Worm (Caenorhabditis elegans) whole organism, young adult: ENCODE results near the gene sre-48.
"Not testable (repeated sequence)": the region's sequence is repeated elsewhere in the genome, so short reads cannot be mapped to it uniquely, and the experiment has no call there.

Experiments
- D2030.7 ChIP-seq: fragments of 200-800 bp; sonication (Bioruptor generic); IDR thresholded peaks from 2 replicates; pipeline ENCODE4 v1.3.6; 2022; ENCODE audit warnings: missing genetic modification reagents, missing genetic modification characterization, missing compliant biosample characterization
- F10E7.11 ChIP-seq: sonication (generic microtip); optimal IDR thresholded peaks from 2 replicates; lab custom pipeline; 2017; ENCODE audit warnings: mild to moderate bottlenecking, missing genetic modification characterization, moderate library complexity, missing compliant biosample characterization
- F33H1.4 ChIP-seq: fragments of 200-800 bp; sonication (Bioruptor generic); IDR thresholded peaks from 2 replicates; pipeline ENCODE4 v1.3.6; 2022; ENCODE audit warnings: missing genetic modification reagents, missing genetic modification characterization, missing compliant biosample characterization
- F37B4.10 ChIP-seq: fragments of 200-800 bp; sonication (Bioruptor generic); IDR thresholded peaks from 2 replicates; pipeline ENCODE4 v1.3.6; 2022; ENCODE audit warnings: missing genetic modification characterization, missing compliant biosample characterization
- F52B5.7 ChIP-seq: sonication (generic microtip); optimal IDR thresholded peaks from 2 replicates; lab custom pipeline; 2016; ENCODE audit warnings: mild to moderate bottlenecking, missing genetic modification characterization, missing compliant biosample characterization
- F57A8.1 ChIP-seq: fragments of 200-800 bp; sonication (Bioruptor generic); optimal IDR thresholded peaks from 2 replicates; lab custom pipeline; 2018; ENCODE audit warnings: mild to moderate bottlenecking, missing genetic modification characterization, moderate library complexity, missing compliant biosample characterization
- K11D2.4 ChIP-seq: fragments of 200-800 bp; sonication (Bioruptor generic); IDR thresholded peaks from 2 replicates; pipeline ENCODE4 v1.3.6; 2022; ENCODE audit warnings: missing genetic modification reagents, missing genetic modification characterization, missing compliant biosample characterization
- T07F8.4 ChIP-seq: sonication (generic microtip); optimal IDR thresholded peaks from 2 replicates; lab custom pipeline; 2016; ENCODE audit warnings: mild to moderate bottlenecking, missing genetic modification characterization, moderate library complexity, missing compliant biosample characterization
- Y79H2A.3 ChIP-seq: fragments of 200-800 bp; sonication (Bioruptor generic); conservative IDR thresholded peaks from 2 replicates; pipeline ENCODE4 v1.3.6; 2022; ENCODE audit warnings: missing genetic modification reagents, missing genetic modification characterization, missing compliant biosample characterization
- ZK185.1 ChIP-seq: sonication (generic microtip); optimal IDR thresholded peaks from 2 replicates; lab custom pipeline; 2016; ENCODE audit warnings: mild to moderate bottlenecking, missing genetic modification characterization, missing compliant biosample characterization; ENCODE audit not compliant: poor library complexity, severe bottlenecking
- attf-3 ChIP-seq: fragments of 200-800 bp; sonication (Bioruptor generic); conservative IDR thresholded peaks from 2 replicates; pipeline ENCODE4 v1.3.6; 2022; ENCODE audit warnings: missing genetic modification reagents, missing genetic modification characterization, missing compliant biosample characterization
- attf-5 ChIP-seq: fragments of 200-800 bp; sonication (Bioruptor generic); optimal IDR thresholded peaks from 2 replicates; lab custom pipeline; 2018; ENCODE audit warnings: mild to moderate bottlenecking, missing genetic modification characterization, missing compliant biosample characterization
- attf-6 ChIP-seq: fragments of 200-800 bp; sonication (Bioruptor generic); IDR thresholded peaks from 2 replicates; pipeline ENCODE4 v1.3.6; 2022; ENCODE audit warnings: missing genetic modification reagents, missing genetic modification characterization, missing compliant biosample characterization
- bed-2 ChIP-seq: fragments of 200-800 bp; sonication (Bioruptor generic); IDR thresholded peaks from 2 replicates; pipeline ENCODE4 v1.3.6; 2022; ENCODE audit warnings: missing genetic modification reagents, missing genetic modification characterization, missing compliant biosample characterization
- cebp-2 ChIP-seq: fragments of 200-800 bp; sonication (Bioruptor generic); IDR thresholded peaks from 2 replicates; pipeline ENCODE4 v1.3.6; 2022; ENCODE audit warnings: missing genetic modification characterization, missing compliant biosample characterization
- ceh-58 ChIP-seq: fragments of 200-800 bp; sonication (Bioruptor generic); IDR thresholded peaks from 2 replicates; pipeline ENCODE4 v1.3.6; 2022; ENCODE audit warnings: missing genetic modification characterization, missing compliant biosample characterization
- efl-1 ChIP-seq: fragments of 150-350 bp; optimal IDR thresholded peaks from 2 replicates; lab custom pipeline; 2014; ENCODE audit warnings: missing biosample characterization, missing genetic modification reagents, missing genetic modification characterization
- egl-18 ChIP-seq: fragments of 200-800 bp; sonication (Bioruptor generic); IDR thresholded peaks from 2 replicates; pipeline ENCODE4 v1.3.6; 2022; ENCODE audit warnings: missing genetic modification reagents, missing genetic modification characterization, missing compliant biosample characterization
- egl-44 ChIP-seq: fragments of 200-800 bp; sonication (Bioruptor generic); IDR thresholded peaks from 2 replicates; pipeline ENCODE4 v1.3.6; 2022; ENCODE audit warnings: missing genetic modification reagents, missing genetic modification characterization, missing compliant biosample characterization
- egrh-3 ChIP-seq: fragments of 200-800 bp; sonication (Bioruptor generic); IDR thresholded peaks from 2 replicates; pipeline ENCODE4 v1.3.6; 2022; ENCODE audit warnings: missing genetic modification reagents, missing genetic modification characterization, missing compliant biosample characterization
- ekl-4 ChIP-seq: fragments of 200-800 bp; sonication (Bioruptor generic); IDR thresholded peaks from 2 replicates; pipeline ENCODE4 v1.3.6; 2022; ENCODE audit warnings: missing genetic modification reagents, missing genetic modification characterization, missing compliant biosample characterization
- ets-4 ChIP-seq: fragments of 200-800 bp; sonication (Bioruptor generic); optimal IDR thresholded peaks from 2 replicates; lab custom pipeline; 2018; ENCODE audit warnings: mild to moderate bottlenecking, missing genetic modification characterization, missing compliant biosample characterization
- hrde-1 ChIP-seq: sonication (generic microtip); optimal IDR thresholded peaks from 2 replicates; lab custom pipeline; 2016; ENCODE audit warnings: missing genetic modification characterization, mild to moderate bottlenecking, missing compliant biosample characterization, moderate library complexity, missing genotype, missing genetic modification reagents, borderline replicate concordance
- hsf-1 ChIP-seq: fragments of 200-800 bp; sonication (Bioruptor generic); IDR thresholded peaks from 2 replicates; pipeline ENCODE4 v1.3.6; 2022; ENCODE audit warnings: missing genetic modification reagents, missing genetic modification characterization, missing compliant biosample characterization
- lag-1 ChIP-seq: fragments of 200-800 bp; sonication (Bioruptor generic); IDR thresholded peaks from 2 replicates; pipeline ENCODE4 v1.3.6; 2022; ENCODE audit warnings: missing genetic modification reagents, missing genetic modification characterization, missing compliant biosample characterization
- let-526 ChIP-seq: fragments of 200-800 bp; sonication (Bioruptor generic); IDR thresholded peaks from 2 replicates; pipeline ENCODE4 v1.3.6; 2022; ENCODE audit warnings: missing genetic modification reagents, missing genetic modification characterization, missing compliant biosample characterization
- lin-26 ChIP-seq: fragments of 200-800 bp; sonication (Bioruptor generic); IDR thresholded peaks from 2 replicates; pipeline ENCODE4 v1.3.6; 2022; ENCODE audit warnings: missing genetic modification reagents, missing genetic modification characterization, missing compliant biosample characterization
- lin-40 ChIP-seq: sonication (generic microtip); optimal IDR thresholded peaks from 2 replicates; lab custom pipeline; 2016; ENCODE audit warnings: missing genetic modification characterization, mild to moderate bottlenecking, missing compliant biosample characterization, missing genotype, missing genetic modification reagents
- mcd-1 ChIP-seq: fragments of 200-800 bp; sonication (Bioruptor generic); IDR thresholded peaks from 2 replicates; pipeline ENCODE4 v1.3.6; 2022; ENCODE audit warnings: missing genetic modification reagents, missing genetic modification characterization, missing compliant biosample characterization
- nfyb-1 ChIP-seq: fragments of 200-800 bp; sonication (Bioruptor generic); IDR thresholded peaks from 2 replicates; pipeline ENCODE4 v1.3.6; 2022; ENCODE audit warnings: missing genetic modification reagents, missing genetic modification characterization, missing compliant biosample characterization
- nhr-120 ChIP-seq: fragments of 200-800 bp; sonication (Bioruptor generic); IDR thresholded peaks from 2 replicates; pipeline ENCODE4 v1.3.6; 2022; ENCODE audit warnings: missing genetic modification characterization, missing compliant biosample characterization
- nhr-80 ChIP-seq: sonication (generic microtip); optimal IDR thresholded peaks from 2 replicates; lab custom pipeline; 2016; ENCODE audit warnings: missing genetic modification characterization, missing compliant biosample characterization
- rcor-1 ChIP-seq: fragments of 200-800 bp; sonication (Bioruptor generic); IDR thresholded peaks from 2 replicates; pipeline ENCODE4 v1.3.6; 2022; ENCODE audit warnings: missing genetic modification reagents, missing genetic modification characterization, missing compliant biosample characterization
- sea-2 ChIP-seq: fragments of 200-800 bp; sonication (Bioruptor generic); IDR thresholded peaks from 2 replicates; pipeline ENCODE4 v1.3.6; 2022; ENCODE audit warnings: missing genetic modification characterization, missing compliant biosample characterization
- snpc-3.4 ChIP-seq: sonication (generic microtip); optimal IDR thresholded peaks from 2 replicates; lab custom pipeline; 2017; ENCODE audit warnings: missing genetic modification characterization, mild to moderate bottlenecking, missing compliant biosample characterization, antibody characterized with exemption, moderate library complexity, missing genotype, missing genetic modification reagents
- sptf-2 ChIP-seq: fragments of 200-800 bp; sonication (Bioruptor generic); optimal IDR thresholded peaks from 2 replicates; lab custom pipeline; 2018; ENCODE audit warnings: mild to moderate bottlenecking, missing genetic modification characterization, missing compliant biosample characterization
- zfh-2 ChIP-seq: fragments of 200-800 bp; sonication (Bioruptor generic); conservative IDR thresholded peaks from 2 replicates; pipeline ENCODE4 v1.3.6; 2022; ENCODE audit warnings: missing genetic modification reagents, missing genetic modification characterization, missing compliant biosample characterization
- ztf-25 ChIP-seq: fragments of 200-800 bp; sonication (Bioruptor generic); IDR thresholded peaks from 2 replicates; pipeline ENCODE4 v1.3.6; 2022; ENCODE audit warnings: missing genetic modification reagents, missing genetic modification characterization, missing compliant biosample characterization
- ztf-6 ChIP-seq: fragments of 200-800 bp; sonication (Bioruptor generic); IDR thresholded peaks from 2 replicates; pipeline ENCODE4 v1.3.6; 2022; ENCODE audit warnings: missing genetic modification reagents, missing genetic modification characterization, missing compliant biosample characterization

sre-48 gene

DNA sequence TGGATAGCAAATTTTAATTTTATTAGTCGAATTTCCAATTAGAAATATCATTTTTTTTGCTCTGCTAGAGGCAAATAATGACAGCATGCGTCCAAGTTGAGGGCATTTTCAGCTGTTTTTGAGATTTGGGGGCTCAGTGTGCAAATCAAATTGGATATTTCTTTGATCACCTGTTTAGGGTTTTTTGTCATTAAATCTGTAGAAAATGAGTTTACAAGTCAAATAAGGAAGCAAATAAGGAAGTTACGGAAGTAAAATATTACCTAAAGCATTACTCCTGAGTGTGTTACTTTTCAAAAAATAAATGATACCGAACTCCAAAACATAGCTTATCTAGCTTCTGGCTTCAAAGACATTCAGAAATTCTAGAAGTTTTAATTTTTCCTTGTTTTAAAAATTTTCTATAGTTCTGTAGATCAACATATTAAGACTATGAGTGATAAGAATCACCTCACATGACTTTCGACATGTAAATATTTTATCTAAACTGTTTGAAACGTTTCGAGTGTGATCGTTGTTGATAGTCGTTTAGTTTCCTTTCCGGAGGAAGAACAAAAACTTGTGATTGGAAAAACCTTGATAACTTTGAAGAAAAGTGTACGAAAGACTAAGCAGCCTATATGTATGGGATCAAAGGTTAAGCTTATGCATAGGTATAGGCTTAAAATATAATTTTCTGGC lies at the start of gene sre-48:
TSS of gene sre-48 (minus strand) at position 51 of the 681 bp plus-strand sequence.
- no peak for TF ChIP-seq lin-40
- no peak for TF ChIP-seq nhr-80
- no peak for TF ChIP-seq efl-1 (GFP tag; lab: Kevin White, UChicago)
- TF ChIP-seq attf-3 (GFP tag; lab: Robert Waterston, UW) = no peak
- no peak for TF ChIP-seq snpc-3.4
- TF ChIP-seq F57A8.1 = no peak

ce11 chrII:14021230-14021629 lies 41.5 kb upstream of the sre-48 start, which contains the start of gene F01D5.10:
F01D5.10 (minus strand) TSS chrII:14021330.
- not testable (repeated sequence) for TF ChIP-seq hrde-1, ZK185.1, T07F8.4 (tag; lab: Kevin White, UChicago)

- TF ChIP-seq rcor-1 (GFP tag; lab: Robert Waterston, UW) (peak; percentile 8; the same call in 1 of the 2 replicates), ztf-25 (GFP tag; lab: Robert Waterston, UW) (peak; percentile 81), F10E7.11 (tag; lab: Kevin White, UChicago) (peak; percentile 2), bed-2 (GFP tag; lab: Robert Waterston, UW) (0 out of 2 replicates have a peak, but pooled peaks have one; percentile 27), ztf-6 (peak; percentile 12; the same call in 1 of the 2 replicates), lag-1 (0 out of 2 replicates have a peak, but pooled peaks have one; percentile 43), D2030.7 (GFP tag; lab: Robert Waterston, UW) (peak; percentile 40; the same call in 1 of the 2 replicates), attf-3 (GFP tag; lab: Robert Waterston, UW) (peak; percentile 67), cebp-2 (GFP tag; lab: Robert Waterston, UW) (peak; percentile 88; the same call in 1 of the 2 replicates), mcd-1 (GFP tag; lab: Robert Waterston, UW) (peak; percentile 61), ceh-58 (GFP tag; lab: Robert Waterston, UW) (peak; percentile 92; the same call in 1 of the 2 replicates), egl-18 (GFP tag; lab: Robert Waterston, UW) (0 out of 2 replicates have a peak, but pooled peaks have one; percentile 61), egrh-3 (peak; percentile 100), sea-2 (GFP tag; lab: Robert Waterston, UW) (peak; percentile 68; the same call in 1 of the 2 replicates), nfyb-1 (GFP tag; lab: Robert Waterston, UW) (0 out of 2 replicates have a peak, but pooled peaks have one; percentile 27), nhr-120 (GFP tag; lab: Robert Waterston, UW) (0 out of 2 replicates have a peak, but pooled peaks have one; percentile 9), F52B5.7 (tag; lab: Kevin White, UChicago) (peak; percentile 18), Y79H2A.3 (GFP tag; lab: Robert Waterston, UW) (0 out of 2 replicates have a peak, but pooled peaks have one; percentile 15), let-526 (peak; percentile 72; the same call in 1 of the 2 replicates), F37B4.10 (GFP tag; lab: Robert Waterston, UW) (0 out of 2 replicates have a peak, but pooled peaks have one; percentile 83), hsf-1 (peak; percentile 60; the same call in 1 of the 2 replicates), ekl-4 (GFP tag; lab: Robert Waterston, UW) (peak; percentile 56), sptf-2 (GFP tag; lab: Kevin White, UChicago) (peak; percentile 40), lin-26 (GFP tag; lab: Robert Waterston, UW) (0 out of 2 replicates have a peak, but pooled peaks have one; percentile 75), F33H1.4 (GFP tag; lab: Robert Waterston, UW) (0 out of 2 replicates have a peak, but pooled peaks have one; percentile 9), ets-4 (GFP tag; lab: Kevin White, UChicago) (peak; percentile 13), K11D2.4 (GFP tag; lab: Robert Waterston, UW) (0 out of 2 replicates have a peak, but pooled peaks have one; percentile 19), zfh-2 (GFP tag; lab: Robert Waterston, UW) (peak; percentile 96), attf-5 (GFP tag; lab: Kevin White, UChicago) (peak; percentile 14), attf-6 (GFP tag; lab: Robert Waterston, UW) (0 out of 2 replicates have a peak, but pooled peaks have one; percentile 30), egl-44 (GFP tag; lab: Robert Waterston, UW) (peak; percentile 45; the same call in 1 of the 2 replicates)
Measured at ce11 chrII:14019625-14020024, 39.9 kb upstream of the sre-48 start.
